Fruit fly (Drosophila melanogaster) whole organism, embryonic: Measurements from ENCODE around the gene CG31627.

Experiments used
- CG13287 ChIP-seq: fragments of 200-800 bp; sonication (Bioruptor generic); IDR thresholded peaks from 2 replicates; pipeline ENCODE4 v1.3.6; 2022; ENCODE audit warnings: missing biosample characterization, missing genetic modification characterization; ENCODE audit not compliant: partially characterized antibody
- CG15479 ChIP-seq: fragments of 200-800 bp; sonication (Bioruptor generic); optimal IDR thresholded peaks from 3 replicates; lab custom pipeline; 2019; ENCODE audit warnings: missing biosample characterization, mild to moderate bottlenecking, missing genetic modification characterization, moderate library complexity
- CG17829 ChIP-seq: fragments of 200-800 bp; optimal IDR thresholded peaks from 2 replicates; lab custom pipeline; 2019; ENCODE audit warnings: missing biosample characterization, mild to moderate bottlenecking, missing genetic modification characterization, moderate library complexity
- CG6254 ChIP-seq: fragments of 200-800 bp; sonication (Bioruptor generic); optimal IDR thresholded peaks from 3 replicates; lab custom pipeline; 2017; ENCODE audit warnings: mild to moderate bottlenecking, missing biosample characterization, missing genetic modification reagents, missing genetic modification characterization
- CG6791 ChIP-seq: fragments of 200-800 bp; sonication (Bioruptor generic); IDR thresholded peaks from 3 replicates; pipeline ENCODE4 v1.3.6; 2022; ENCODE audit warnings: missing biosample characterization, missing genetic modification characterization; ENCODE audit not compliant: partially characterized antibody
- corto ChIP-seq: fragments of 200-800 bp; sonication (Bioruptor generic); optimal IDR thresholded peaks from 2 replicates; lab custom pipeline; 2016; ENCODE audit warnings: missing biosample characterization, mild to moderate bottlenecking, missing genetic modification characterization, moderate library complexity
- tx ChIP-seq: fragments of 200-800 bp; sonication (Bioruptor generic); optimal IDR thresholded peaks from 2 replicates; lab custom pipeline; 2016; ENCODE audit warnings: missing biosample characterization, missing genetic modification characterization

dm6 chr2L:21187753-21188152, 14.7 kb downstream of the CG31627 start:
- TF ChIP-seq CG13287 (GFP tag; lab: Robert Waterston, UW) (no peak), tx (GFP tag; lab: Kevin White, UChicago) (no peak), CG6791 (GFP tag; lab: Robert Waterston, UW) (no peak), CG15479 (GFP tag; lab: Kevin White, UChicago) (no peak), CG17829 (no peak), corto (no peak), CG6254 (GFP tag; lab: Kevin White, UChicago) (no peak)
